Fruit fly (Drosophila melanogaster) whole organism, embryonic: ENCODE results near the gene beta'COP.

ENCODE experiments used
- Atf3 ChIP-seq: fragments of 200-800 bp; sonication (Bioruptor generic); optimal IDR thresholded peaks from 3 replicates; lab custom pipeline; 2016; ENCODE audit warnings: missing biosample characterization, missing genetic modification characterization
- Awh ChIP-seq: fragments of 200-800 bp; sonication (Bioruptor generic); IDR thresholded peaks from 2 replicates; pipeline ENCODE4, ENCODE4 v1.3.6; 2022; ENCODE audit warnings: missing biosample characterization, missing genetic modification characterization
- CG11085 ChIP-seq: fragments of 200-800 bp; sonication (Bioruptor generic); IDR thresholded peaks from 2 replicates; pipeline ENCODE4 v1.3.6; 2022; ENCODE audit warnings: missing biosample characterization, missing genetic modification characterization
- CG11247 ChIP-seq: fragments of 200-800 bp; sonication (Bioruptor generic); IDR thresholded peaks from 2 replicates; pipeline ENCODE4 v1.3.6; 2022; ENCODE audit warnings: missing biosample characterization, missing genetic modification characterization
- CG1233 ChIP-seq: fragments of 200-800 bp; sonication (Bioruptor generic); optimal IDR thresholded peaks from 4 replicates; lab custom pipeline; 2018; ENCODE audit warnings: missing biosample characterization, mild to moderate bottlenecking, missing genetic modification characterization
- CG13123 ChIP-seq: fragments of 200-800 bp; sonication (Bioruptor generic); optimal IDR thresholded peaks from 2 replicates; lab custom pipeline; 2016; ENCODE audit warnings: missing biosample characterization, missing genetic modification characterization
- CG13287 ChIP-seq: fragments of 200-800 bp; sonication (Bioruptor generic); IDR thresholded peaks from 2 replicates; pipeline ENCODE4 v1.3.6; 2022; ENCODE audit warnings: missing biosample characterization, missing genetic modification characterization; ENCODE audit not compliant: partially characterized antibody
- CG14860 ChIP-seq: fragments of 200-800 bp; sonication (Bioruptor generic); IDR thresholded peaks from 3 replicates; pipeline ENCODE4 v1.3.6; 2022; ENCODE audit warnings: missing biosample characterization, missing genetic modification characterization; ENCODE audit not compliant: partially characterized antibody
- CG15011 ChIP-seq: fragments of 200-800 bp; sonication (Bioruptor generic); optimal IDR thresholded peaks from 3 replicates; lab custom pipeline; 2018; ENCODE audit warnings: missing biosample characterization, mild to moderate bottlenecking, missing genetic modification characterization
- CG15073 ChIP-seq: fragments of 200-800 bp; sonication (Bioruptor generic); optimal IDR thresholded peaks from 2 replicates; lab custom pipeline; 2016; ENCODE audit warnings: missing biosample characterization, missing genetic modification characterization
- CG17328 ChIP-seq: fragments of 200-800 bp; sonication (Bioruptor generic); IDR thresholded peaks from 2 replicates; pipeline ENCODE4 v1.3.6; 2022; ENCODE audit warnings: missing biosample characterization, missing genetic modification characterization
- CG18599 ChIP-seq: fragments of 200-800 bp; sonication (Bioruptor generic); optimal IDR thresholded peaks from 3 replicates; lab custom pipeline; 2017; ENCODE audit warnings: missing biosample characterization, missing genetic modification characterization, mild to moderate bottlenecking, moderate library complexity, missing genetic modification reagents
- CG31224 ChIP-seq: fragments of 200-800 bp; sonication (Bioruptor generic); IDR thresholded peaks from 2 replicates; pipeline ENCODE4 v1.3.6; 2022; ENCODE audit warnings: missing biosample characterization, missing genetic modification characterization
- CG4328 ChIP-seq: fragments of 200-800 bp; sonication (Bioruptor generic); optimal IDR thresholded peaks from 3 replicates; lab custom pipeline; 2017; ENCODE audit warnings: missing biosample characterization, missing genetic modification reagents, missing genetic modification characterization
- CG4730 ChIP-seq: fragments of 200-800 bp; sonication (Bioruptor generic); IDR thresholded peaks from 2 replicates; pipeline ENCODE4 v1.3.6; 2022; ENCODE audit warnings: missing biosample characterization, missing genetic modification characterization
- CG6272 ChIP-seq: fragments of 200-800 bp; sonication (Bioruptor generic); IDR thresholded peaks from 2 replicates; pipeline ENCODE4 v1.3.6; 2022; ENCODE audit warnings: missing biosample characterization, missing genetic modification characterization
- CG6765 ChIP-seq: fragments of 200-800 bp; sonication (Bioruptor generic); optimal IDR thresholded peaks from 3 replicates; lab custom pipeline; 2017; ENCODE audit warnings: missing biosample characterization, mild to moderate bottlenecking, missing genetic modification characterization
- CG6854 ChIP-seq: fragments of 200-800 bp; sonication (Bioruptor generic); optimal IDR thresholded peaks from 3 replicates; lab custom pipeline; 2017; ENCODE audit warnings: missing biosample characterization, mild to moderate bottlenecking, missing genetic modification characterization
- CG7556 ChIP-seq: fragments of 200-800 bp; sonication (Bioruptor generic); optimal IDR thresholded peaks from 2 replicates; lab custom pipeline; 2017; ENCODE audit warnings: missing biosample characterization, mild to moderate bottlenecking, missing genetic modification characterization
- CG9609 ChIP-seq: fragments of 200-800 bp; sonication (Bioruptor generic); optimal IDR thresholded peaks from 3 replicates; lab custom pipeline; 2016; ENCODE audit warnings: missing biosample characterization, missing genetic modification characterization
- CG9797 ChIP-seq: fragments of 200-800 bp; sonication (Bioruptor generic); optimal IDR thresholded peaks from 3 replicates; lab custom pipeline; 2018; ENCODE audit warnings: missing biosample characterization, mild to moderate bottlenecking, missing genetic modification characterization
- CG9876 ChIP-seq: fragments of 200-800 bp; sonication (Bioruptor generic); optimal IDR thresholded peaks from 2 replicates; lab custom pipeline; 2016; ENCODE audit warnings: missing biosample characterization, missing genetic modification characterization
- CkIIα-i1 ChIP-seq: fragments of 200-800 bp; sonication (Bioruptor generic); IDR thresholded peaks from 2 replicates; pipeline ENCODE4 v1.3.6; 2022; ENCODE audit warnings: missing biosample characterization, missing genetic modification characterization
- Dip3 ChIP-seq: fragments of 200-800 bp; sonication (Bioruptor generic); optimal IDR thresholded peaks from 3 replicates; lab custom pipeline; 2016; ENCODE audit warnings: missing biosample characterization, missing genetic modification characterization
- Fer3 ChIP-seq: fragments of 200-800 bp; sonication (Bioruptor generic); optimal IDR thresholded peaks from 2 replicates; lab custom pipeline; 2018; ENCODE audit warnings: missing biosample characterization, mild to moderate bottlenecking, missing genetic modification characterization, moderate library complexity
- Gug ChIP-seq: fragments of 200-800 bp; sonication (Bioruptor generic); IDR thresholded peaks from 4 replicates; pipeline ENCODE4 v1.3.6; 2022; ENCODE audit warnings: missing biosample characterization, missing genetic modification characterization
- Hey ChIP-seq: fragments of 200-800 bp; sonication (Bioruptor generic); optimal IDR thresholded peaks from 3 replicates; lab custom pipeline; 2018; ENCODE audit warnings: missing biosample characterization, mild to moderate bottlenecking, missing genetic modification characterization
- HmgZ ChIP-seq: fragments of 200-800 bp; sonication (Bioruptor generic); optimal IDR thresholded peaks from 2 replicates; lab custom pipeline; 2018; ENCODE audit warnings: missing biosample characterization, mild to moderate bottlenecking, missing genetic modification characterization
- Kr ChIP-seq: fragments of 200-800 bp; sonication (Bioruptor generic); optimal IDR thresholded peaks from 2 replicates; lab custom pipeline; 2017; ENCODE audit warnings: missing biosample characterization, mild to moderate bottlenecking, missing genetic modification characterization
- Lim3 ChIP-seq: fragments of 200-800 bp; sonication (Bioruptor generic); IDR thresholded peaks from 2 replicates; pipeline ENCODE4 v1.3.6; 2022; ENCODE audit warnings: missing biosample characterization, missing genetic modification characterization
- MBD-R2 ChIP-seq: fragments of 200-800 bp; sonication (Bioruptor generic); IDR thresholded peaks from 2 replicates; pipeline ENCODE4 v1.3.6; 2022; ENCODE audit warnings: missing biosample characterization, missing genetic modification characterization
- Sry-δ ChIP-seq: fragments of 200-800 bp; sonication (Bioruptor generic); optimal IDR thresholded peaks from 2 replicates; lab custom pipeline; 2016; ENCODE audit warnings: missing biosample characterization, missing genetic modification characterization
- ap ChIP-seq: fragments of 200-800 bp; sonication (Bioruptor generic); IDR thresholded peaks from 2 replicates; pipeline ENCODE4 v1.3.6; 2022; ENCODE audit warnings: missing biosample characterization, missing genetic modification characterization
- ara ChIP-seq: fragments of 200-800 bp; sonication (Bioruptor generic); IDR thresholded peaks from 2 replicates; pipeline ENCODE4 v1.3.6; 2022; ENCODE audit warnings: missing biosample characterization, missing genetic modification characterization
- crol ChIP-seq: fragments of 200-800 bp; sonication (Bioruptor generic); IDR thresholded peaks from 2 replicates; pipeline ENCODE4 v1.3.6; 2022; ENCODE audit warnings: missing biosample characterization, missing genetic modification characterization
- cwo ChIP-seq: fragments of 200-800 bp; sonication (Bioruptor generic); optimal IDR thresholded peaks from 3 replicates; lab custom pipeline; 2017; ENCODE audit warnings: missing biosample characterization, missing genetic modification characterization, mild to moderate bottlenecking, moderate library complexity, missing genetic modification reagents
- dmrt11E ChIP-seq: fragments of 200-800 bp; sonication (Bioruptor generic); optimal IDR thresholded peaks from 3 replicates; lab custom pipeline; 2018; ENCODE audit warnings: missing biosample characterization, mild to moderate bottlenecking, missing genetic modification characterization, moderate library complexity
- emc ChIP-seq: fragments of 200-800 bp; sonication (Bioruptor generic); optimal IDR thresholded peaks from 2 replicates; lab custom pipeline; 2016; ENCODE audit warnings: missing biosample characterization, missing genetic modification characterization
- esg ChIP-seq: fragments of 200-800 bp; sonication (Bioruptor generic); conservative IDR thresholded peaks from 2 replicates; pipeline ENCODE4 v1.3.6; 2022; ENCODE audit warnings: missing biosample characterization, missing genetic modification characterization
- gce ChIP-seq: fragments of 200-800 bp; sonication (Bioruptor generic); IDR thresholded peaks from 3 replicates; pipeline ENCODE4 v1.3.6; 2022; ENCODE audit warnings: missing biosample characterization, missing genetic modification characterization
- her ChIP-seq: fragments of 200-800 bp; sonication (Bioruptor generic); optimal IDR thresholded peaks from 2 replicates; lab custom pipeline; 2016; ENCODE audit warnings: missing biosample characterization, missing genetic modification characterization
- insv ChIP-seq, 2 experiments: fragments of 200-800 bp; sonication (Bioruptor generic); optimal IDR thresholded peaks; 3 replicates each; lab custom pipeline; 2016 to 2018; ENCODE audit warnings: missing biosample characterization in 2 of 2, missing genetic modification characterization in 2 of 2
- jumu ChIP-seq: fragments of 200-800 bp; sonication (Bioruptor generic); optimal IDR thresholded peaks from 3 replicates; lab custom pipeline; 2016; ENCODE audit warnings: missing biosample characterization, missing genetic modification characterization
- lbe ChIP-seq: fragments of 200-800 bp; sonication (Bioruptor generic); optimal IDR thresholded peaks from 2 replicates; lab custom pipeline; 2016; ENCODE audit warnings: missing biosample characterization, mild to moderate bottlenecking, missing genetic modification characterization
- luna ChIP-seq: fragments of 200-800 bp; sonication (Bioruptor generic); optimal IDR thresholded peaks from 2 replicates; lab custom pipeline; 2016; ENCODE audit warnings: missing biosample characterization, missing genetic modification characterization
- nmo ChIP-seq: fragments of 200-800 bp; sonication (Bioruptor generic); optimal IDR thresholded peaks from 2 replicates; lab custom pipeline; 2018; ENCODE audit warnings: missing biosample characterization, mild to moderate bottlenecking, missing genetic modification characterization, moderate library complexity
- pum ChIP-seq: fragments of 200-800 bp; sonication (Bioruptor generic); optimal IDR thresholded peaks from 2 replicates; lab custom pipeline; 2016; ENCODE audit warnings: missing biosample characterization, missing genetic modification characterization
- ro ChIP-seq: fragments of 200-800 bp; sonication (Bioruptor generic); IDR thresholded peaks from 2 replicates; pipeline ENCODE4 v1.3.6; 2022; ENCODE audit warnings: missing biosample characterization, missing genetic modification characterization
- sug ChIP-seq: fragments of 200-800 bp; optimal IDR thresholded peaks from 2 replicates; lab custom pipeline; 2019; ENCODE audit warnings: missing biosample characterization, mild to moderate bottlenecking, missing genetic modification characterization, moderate library complexity
- wek ChIP-seq: fragments of 200-800 bp; sonication (Bioruptor generic); optimal IDR thresholded peaks from 3 replicates; lab custom pipeline; 2018; ENCODE audit warnings: missing biosample characterization, mild to moderate bottlenecking, missing genetic modification characterization, moderate library complexity
- yki ChIP-seq: fragments of >200 bp; optimal IDR thresholded peaks from 3 replicates; lab custom pipeline; 2018
- z ChIP-seq: fragments of 200-800 bp; sonication (Bioruptor generic); IDR thresholded peaks from 3 replicates; pipeline ENCODE4 v1.3.6; 2022; ENCODE audit warnings: missing biosample characterization, missing genetic modification characterization

beta'COP gene

dm6 chr2L:13387255-13387654, 8.6 kb downstream of the beta'COP start, which contains the start of the genes Ing5 and CG7099 (continued):
- TF ChIP-seq HmgZ = peak; percentile 97
- TF ChIP-seq nmo = peak; percentile 98
- peak; percentile 81 for TF ChIP-seq CG15073
- TF ChIP-seq CG14860 (GFP tag; lab: Robert Waterston, UW) = peak; percentile 62; the same call in 2 of the 3 replicates
- peak; percentile 83 for TF ChIP-seq CG13287 (GFP tag; lab: Robert Waterston, UW)
- peak; percentile 92 for TF ChIP-seq CG7556 (GFP tag; lab: Kevin White, UChicago)
- peak; percentile 90 for TF ChIP-seq cwo (GFP tag; lab: Kevin White, UChicago)
- peak; percentile 96 for TF ChIP-seq CG11085 (GFP tag; lab: Robert Waterston, UW)
- no peak for TF ChIP-seq Hey (tag; lab: Kevin White, UChicago)
- TF ChIP-seq CG17328 (GFP tag; lab: Robert Waterston, UW) = peak; percentile 96
- peak; percentile 96 for TF ChIP-seq ara
- TF ChIP-seq z = peak; percentile 49; the same call in 1 of the 3 replicates
- TF ChIP-seq sug (tag; lab: Kevin White, UChicago) = peak; percentile 96
- TF ChIP-seq esg (GFP tag; lab: Robert Waterston, UW) = peak; percentile 94
- peak; percentile 99 for TF ChIP-seq MBD-R2 (GFP tag; lab: Robert Waterston, UW)
- peak; percentile 74 for TF ChIP-seq wek (GFP tag; lab: Kevin White, UChicago)
- TF ChIP-seq yki = no peak
- TF ChIP-seq her (GFP tag; lab: Kevin White, UChicago) = peak; percentile 69
- peak; percentile 97 for TF ChIP-seq CG4730 (GFP tag; lab: Robert Waterston, UW)
- TF ChIP-seq CG18599 (GFP tag; lab: Kevin White, UChicago) = peak; percentile 96
- peak; percentile 90 for TF ChIP-seq gce (GFP tag; lab: Robert Waterston, UW)
- TF ChIP-seq crol = peak; percentile 55
- TF ChIP-seq Awh = peak; percentile 94
- TF ChIP-seq Lim3 = peak; percentile 88
- peak; percentile 94 for TF ChIP-seq CG4328 (GFP tag; lab: Kevin White, UChicago)
- TF ChIP-seq CG15011 (GFP tag; lab: Kevin White, UChicago) = peak; percentile 85
- TF ChIP-seq pum = peak; percentile 89
- peak; percentile 83 for TF ChIP-seq Sry-δ (GFP tag; lab: Kevin White, UChicago)
- TF ChIP-seq CG6272 (GFP tag; lab: Robert Waterston, UW) = peak; percentile 98
- TF ChIP-seq CG11247 = peak; percentile 95
- peak; percentile 73 for TF ChIP-seq CG6854
- peak; percentile 94 for TF ChIP-seq Dip3 (GFP tag; lab: Kevin White, UChicago)
- TF ChIP-seq ap = peak; percentile 92
- peak; percentile 95 for TF ChIP-seq lbe (GFP tag; lab: Kevin White, UChicago)
- peak; percentile 95 for TF ChIP-seq CG13123 (GFP tag; lab: Kevin White, UChicago)
- TF ChIP-seq CG9609 (GFP tag; lab: Kevin White, UChicago) = peak; percentile 86
- peak; percentile 93 for TF ChIP-seq CG31224 (GFP tag; lab: Robert Waterston, UW)
- TF ChIP-seq emc (GFP tag; lab: Kevin White, UChicago) = peak; percentile 84
- peak; percentile 94 for TF ChIP-seq CG1233 (GFP tag; lab: Kevin White, UChicago)
- TF ChIP-seq CG6765 (GFP tag; lab: Kevin White, UChicago) = peak; percentile 85
- TF ChIP-seq luna (GFP tag; lab: Kevin White, UChicago) = peak; percentile 54
- peak; percentile 73; the same call in 1 of the 2 replicates for TF ChIP-seq CkIIα-i1 (GFP tag; lab: Robert Waterston, UW)
- TF ChIP-seq ro (GFP tag; lab: Robert Waterston, UW) = peak; percentile 90
- peak; percentile 97 for TF ChIP-seq Fer3 (tag; lab: Kevin White, UChicago)
- TF ChIP-seq Gug (GFP tag; lab: Robert Waterston, UW) = peak; percentile 96
- TF ChIP-seq Atf3 (GFP tag; lab: Kevin White, UChicago) = peak; percentile 90
- peak in 1 of 2 experiments; percentile 73 for TF ChIP-seq insv (GFP tag; optimal IDR thresholded peaks at IDR 0.05; lab: Kevin White, UChicago)
- TF ChIP-seq CG9876 (GFP tag; lab: Kevin White, UChicago) = peak; percentile 75
- TF ChIP-seq dmrt11E (tag; lab: Kevin White, UChicago) = peak; percentile 96
- TF ChIP-seq CG9797 = peak; percentile 22
- no peak for TF ChIP-seq Kr (GFP tag; lab: Kevin White, UChicago)
- TF ChIP-seq jumu (GFP tag; lab: Kevin White, UChicago) = peak; percentile 81
